Worm (Caenorhabditis elegans) whole organism, young adult: ENCODE measurements around the gene clh-1.

Source experiments
- akir-1 ChIP-seq: fragments of 200-800 bp; sonication (Bioruptor generic); optimal IDR thresholded peaks from 2 replicates; lab custom pipeline; 2018; ENCODE audit warnings: mild to moderate bottlenecking, missing genetic modification characterization, moderate library complexity, missing compliant biosample characterization
- egrh-3 ChIP-seq: fragments of 200-800 bp; sonication (Bioruptor generic); IDR thresholded peaks from 2 replicates; pipeline ENCODE4 v1.3.6; 2022; ENCODE audit warnings: missing genetic modification reagents, missing genetic modification characterization, missing compliant biosample characterization
- somi-1 ChIP-seq: fragments of 200-800 bp; sonication (Bioruptor generic); optimal IDR thresholded peaks from 2 replicates; lab custom pipeline; 2018; ENCODE audit warnings: mild to moderate bottlenecking, missing genetic modification characterization, missing compliant biosample characterization

DNA sequence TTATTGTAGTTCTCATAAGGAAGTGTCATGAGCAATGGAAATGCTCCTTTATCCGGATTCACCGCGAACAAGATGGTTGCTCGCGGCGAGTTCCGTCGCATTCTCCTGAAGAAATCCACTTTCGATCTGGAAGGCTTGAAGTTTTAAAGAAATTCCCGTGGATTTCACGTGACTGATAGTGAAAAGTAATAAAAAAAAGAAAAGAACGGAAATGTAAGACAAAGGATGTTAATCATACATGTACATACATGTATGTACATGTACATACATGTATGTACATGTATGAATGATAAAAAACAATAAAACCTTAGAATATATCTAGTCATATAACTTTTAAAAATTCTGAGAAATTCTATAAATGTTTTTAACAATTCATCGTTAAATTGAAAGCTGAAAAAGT, at the start of gene clh-1:
- TF ChIP-seq akir-1 (GFP tag; lab: Kevin White, UChicago), result no peak
- TF ChIP-seq somi-1 (GFP tag; lab: Kevin White, UChicago), result no peak
- no peak for TF ChIP-seq egrh-3 (GFP tag; lab: Robert Waterston, UW)
